Fruit fly (Drosophila melanogaster) whole organism, embryonic: Measurements from ENCODE around the gene Gcna.

Experiments
- Abd-B ChIP-seq: fragments of 200-800 bp; sonication (Bioruptor generic); optimal IDR thresholded peaks from 2 replicates; lab custom pipeline; 2018; ENCODE audit warnings: missing biosample characterization, mild to moderate bottlenecking, missing genetic modification characterization, moderate library complexity
- Awh ChIP-seq: fragments of 200-800 bp; sonication (Bioruptor generic); IDR thresholded peaks from 2 replicates; pipeline ENCODE4, ENCODE4 v1.3.6; 2022; ENCODE audit warnings: missing biosample characterization, missing genetic modification characterization
- B-H1 ChIP-seq: fragments of 200-800 bp; sonication (Bioruptor generic); IDR thresholded peaks from 3 replicates; pipeline ENCODE4 v1.3.6; 2022; ENCODE audit warnings: missing biosample characterization, missing genetic modification characterization
- Bgb ChIP-seq: fragments of 200-800 bp; sonication (Bioruptor generic); IDR thresholded peaks from 2 replicates; pipeline ENCODE4 v1.3.6; 2022; ENCODE audit warnings: missing biosample characterization, missing genetic modification characterization; ENCODE audit not compliant: partially characterized antibody
- CG10462 ChIP-seq: fragments of 200-800 bp; sonication (Bioruptor generic); optimal IDR thresholded peaks from 2 replicates; lab custom pipeline; 2016; ENCODE audit warnings: missing biosample characterization, missing genetic modification characterization
- CG11560 ChIP-seq: fragments of 200-800 bp; sonication (Bioruptor generic); IDR thresholded peaks from 3 replicates; pipeline ENCODE4 v1.3.6; 2022; ENCODE audit warnings: missing biosample characterization, missing genetic modification characterization
- CG11723 ChIP-seq: fragments of 200-800 bp; sonication (Bioruptor generic); optimal IDR thresholded peaks from 2 replicates; lab custom pipeline; 2017; ENCODE audit warnings: missing biosample characterization, mild to moderate bottlenecking, missing genetic modification characterization
- CG12219 ChIP-seq: fragments of 200-800 bp; sonication (Bioruptor generic); optimal IDR thresholded peaks from 3 replicates; lab custom pipeline; 2018; ENCODE audit warnings: missing biosample characterization, mild to moderate bottlenecking, missing genetic modification characterization
- CG12769 ChIP-seq: fragments of 200-800 bp; sonication (Bioruptor generic); optimal IDR thresholded peaks from 2 replicates; lab custom pipeline; 2019; ENCODE audit warnings: missing biosample characterization, mild to moderate bottlenecking, missing genetic modification characterization, moderate library complexity
- CG14050 ChIP-seq: fragments of 200-800 bp; sonication (Bioruptor generic); IDR thresholded peaks from 3 replicates; pipeline ENCODE4 v1.3.6; 2022; ENCODE audit warnings: missing biosample characterization, missing genetic modification characterization
- CG14667 ChIP-seq: fragments of 200-800 bp; sonication (Bioruptor generic); IDR thresholded peaks from 2 replicates; pipeline ENCODE4 v1.3.6; 2022; ENCODE audit warnings: missing biosample characterization, missing genetic modification characterization
- CG14965 ChIP-seq: fragments of 200-800 bp; sonication (Bioruptor generic); optimal IDR thresholded peaks from 2 replicates; lab custom pipeline; 2016; ENCODE audit warnings: missing biosample characterization, missing genetic modification characterization, borderline replicate concordance
- CG1529 ChIP-seq: fragments of 200-800 bp; sonication (Bioruptor generic); optimal IDR thresholded peaks from 3 replicates; lab custom pipeline; 2018; ENCODE audit warnings: missing biosample characterization, missing genetic modification characterization
- CG15479 ChIP-seq: fragments of 200-800 bp; sonication (Bioruptor generic); optimal IDR thresholded peaks from 3 replicates; lab custom pipeline; 2019; ENCODE audit warnings: missing biosample characterization, mild to moderate bottlenecking, missing genetic modification characterization, moderate library complexity
- CG15514 ChIP-seq: fragments of 200-800 bp; sonication (Bioruptor generic); optimal IDR thresholded peaks from 3 replicates; lab custom pipeline; 2017; ENCODE audit warnings: missing biosample characterization, missing genetic modification characterization, mild to moderate bottlenecking, moderate library complexity, missing genetic modification reagents
- CG15601 ChIP-seq: fragments of 200-800 bp; sonication (Bioruptor generic); optimal IDR thresholded peaks from 3 replicates; lab custom pipeline; 2019; ENCODE audit warnings: missing biosample characterization, mild to moderate bottlenecking, missing genetic modification characterization, moderate library complexity
- CG18619 ChIP-seq: fragments of 200-800 bp; sonication (Bioruptor generic); optimal IDR thresholded peaks from 3 replicates; lab custom pipeline; 2017; ENCODE audit warnings: missing biosample characterization, mild to moderate bottlenecking, missing genetic modification characterization
- CG33557 ChIP-seq: fragments of 200-800 bp; sonication (Bioruptor generic); optimal IDR thresholded peaks from 2 replicates; lab custom pipeline; 2019; ENCODE audit warnings: missing biosample characterization, mild to moderate bottlenecking, missing genetic modification characterization, moderate library complexity
- CG4617 ChIP-seq: fragments of 200-800 bp; sonication (Bioruptor generic); optimal IDR thresholded peaks from 3 replicates; lab custom pipeline; 2016; ENCODE audit warnings: missing biosample characterization, missing genetic modification characterization, borderline replicate concordance
- CG5180 ChIP-seq: fragments of 200-800 bp; sonication (Bioruptor generic); optimal IDR thresholded peaks from 3 replicates; lab custom pipeline; 2017; ENCODE audit warnings: missing biosample characterization, missing genetic modification characterization, mild to moderate bottlenecking, moderate library complexity, missing genetic modification reagents
- CG6765 ChIP-seq: fragments of 200-800 bp; sonication (Bioruptor generic); optimal IDR thresholded peaks from 3 replicates; lab custom pipeline; 2017; ENCODE audit warnings: missing biosample characterization, mild to moderate bottlenecking, missing genetic modification characterization
- CG7987 ChIP-seq: fragments of 200-800 bp; sonication (Bioruptor generic); optimal IDR thresholded peaks from 2 replicates; lab custom pipeline; 2018; ENCODE audit warnings: missing biosample characterization, mild to moderate bottlenecking, missing genetic modification characterization, moderate library complexity
- CG8089 ChIP-seq: fragments of 200-800 bp; sonication (Bioruptor generic); optimal IDR thresholded peaks from 3 replicates; lab custom pipeline; 2016; ENCODE audit warnings: missing biosample characterization, missing genetic modification characterization
- CG9437 ChIP-seq: fragments of 200-800 bp; sonication (Bioruptor generic); optimal IDR thresholded peaks from 2 replicates; lab custom pipeline; 2018; ENCODE audit warnings: missing biosample characterization, mild to moderate bottlenecking, missing genetic modification characterization
- CoRest ChIP-seq: fragments of 200-800 bp; sonication (Bioruptor generic); optimal IDR thresholded peaks from 3 replicates; lab custom pipeline; 2018; ENCODE audit warnings: missing biosample characterization, mild to moderate bottlenecking, missing genetic modification characterization, moderate library complexity
- D19A ChIP-seq: fragments of 200-800 bp; optimal IDR thresholded peaks from 3 replicates; lab custom pipeline; 2019; ENCODE audit warnings: missing biosample characterization, mild to moderate bottlenecking, missing genetic modification characterization, moderate library complexity
- D19B ChIP-seq: fragments of 200-800 bp; sonication (Bioruptor generic); optimal IDR thresholded peaks from 2 replicates; lab custom pipeline; 2017; ENCODE audit warnings: missing biosample characterization, mild to moderate bottlenecking, missing genetic modification characterization
- Doc2 ChIP-seq: fragments of 200-800 bp; sonication (Bioruptor generic); IDR thresholded peaks from 2 replicates; pipeline ENCODE4 v1.3.6; 2022; ENCODE audit warnings: missing biosample characterization, missing genetic modification characterization
- Gug ChIP-seq: fragments of 200-800 bp; sonication (Bioruptor generic); IDR thresholded peaks from 4 replicates; pipeline ENCODE4 v1.3.6; 2022; ENCODE audit warnings: missing biosample characterization, missing genetic modification characterization
- HLH3B ChIP-seq: fragments of 200-800 bp; sonication (Bioruptor generic); IDR thresholded peaks from 2 replicates; pipeline ENCODE4 v1.3.6; 2022; ENCODE audit warnings: missing biosample characterization, missing genetic modification characterization
- HLH4C ChIP-seq: fragments of 200-800 bp; sonication (Bioruptor generic); IDR thresholded peaks from 3 replicates; pipeline ENCODE4 v1.3.6; 2022; ENCODE audit warnings: missing biosample characterization, missing genetic modification characterization; ENCODE audit not compliant: partially characterized antibody
- Hand ChIP-seq: fragments of 200-800 bp; sonication (Bioruptor generic); optimal IDR thresholded peaks from 2 replicates; lab custom pipeline; 2017; ENCODE audit warnings: mild to moderate bottlenecking, missing biosample characterization, missing genetic modification reagents, missing genetic modification characterization
- Hmr ChIP-seq: fragments of 200-800 bp; sonication (Bioruptor generic); optimal IDR thresholded peaks from 3 replicates; lab custom pipeline; 2017; ENCODE audit warnings: mild to moderate bottlenecking, missing biosample characterization, missing genetic modification reagents, missing genetic modification characterization
- Oli ChIP-seq: fragments of 200-800 bp; sonication (Bioruptor generic); optimal IDR thresholded peaks from 2 replicates; lab custom pipeline; 2018; ENCODE audit warnings: missing biosample characterization, mild to moderate bottlenecking, missing genetic modification characterization, moderate library complexity
- Sin3A ChIP-seq: fragments of >200 bp; optimal IDR thresholded peaks from 2 replicates; lab custom pipeline; 2018
- Sox102F ChIP-seq: fragments of 200-800 bp; sonication (Bioruptor generic); optimal IDR thresholded peaks from 2 replicates; lab custom pipeline; 2018; ENCODE audit warnings: missing biosample characterization, mild to moderate bottlenecking, missing genetic modification characterization, moderate library complexity
- Xrp1 ChIP-seq: fragments of 200-800 bp; sonication (Bioruptor generic); IDR thresholded peaks from 2 replicates; pipeline ENCODE4 v1.3.6; 2022; ENCODE audit warnings: missing biosample characterization, missing genetic modification characterization
- amos ChIP-seq: fragments of 200-800 bp; sonication (Bioruptor generic); IDR thresholded peaks from 2 replicates; pipeline ENCODE4 v1.3.6; 2022; ENCODE audit warnings: missing biosample characterization, missing genetic modification characterization; ENCODE audit not compliant: partially characterized antibody
- bab2 ChIP-seq: fragments of 200-800 bp; sonication (Bioruptor generic); optimal IDR thresholded peaks from 2 replicates; lab custom pipeline; 2016; ENCODE audit warnings: missing biosample characterization, missing genetic modification characterization
- croc ChIP-seq: fragments of 200-800 bp; sonication (Bioruptor generic); conservative IDR thresholded peaks from 3 replicates; pipeline ENCODE4 v1.3.6; 2022; ENCODE audit warnings: missing biosample characterization, missing genetic modification characterization
- crp ChIP-seq, 2 experiments: fragments of 200-800 bp; sonication (Bioruptor generic); optimal IDR thresholded peaks; 2 replicates in 1 of 2; 3 replicates in 1 of 2; lab custom pipeline; 2017; ENCODE audit warnings: missing biosample characterization in 2 of 2, missing genetic modification characterization in 2 of 2, mild to moderate bottlenecking in 1 of 2, moderate library complexity in 1 of 2
- cwo ChIP-seq: fragments of 200-800 bp; sonication (Bioruptor generic); optimal IDR thresholded peaks from 3 replicates; lab custom pipeline; 2017; ENCODE audit warnings: missing biosample characterization, missing genetic modification characterization, mild to moderate bottlenecking, moderate library complexity, missing genetic modification reagents
- gt ChIP-seq: fragments of 200-800 bp; sonication (Bioruptor generic); IDR thresholded peaks from 2 replicates; pipeline ENCODE4 v1.3.6; 2022; ENCODE audit warnings: missing biosample characterization, missing genetic modification characterization
- jigr1 ChIP-seq: fragments of 200-800 bp; sonication (Bioruptor generic); IDR thresholded peaks from 3 replicates; pipeline ENCODE4 v1.3.6; 2022; ENCODE audit warnings: missing biosample characterization, missing genetic modification characterization
- klu ChIP-seq: fragments of 200-800 bp; sonication (Bioruptor generic); IDR thresholded peaks from 2 replicates; pipeline ENCODE4 v1.3.6; 2022; ENCODE audit warnings: missing biosample characterization, missing genetic modification characterization
- nom ChIP-seq: fragments of 200-800 bp; sonication (Bioruptor generic); optimal IDR thresholded peaks from 2 replicates; lab custom pipeline; 2017; ENCODE audit warnings: missing biosample characterization, missing genetic modification characterization, mild to moderate bottlenecking, moderate library complexity, missing genetic modification reagents
- pros ChIP-seq: fragments of 200-800 bp; sonication (Bioruptor generic); optimal IDR thresholded peaks from 3 replicates; lab custom pipeline; 2019; ENCODE audit warnings: missing biosample characterization, mild to moderate bottlenecking, missing genetic modification characterization, moderate library complexity
- sisA ChIP-seq: fragments of 200-800 bp; sonication (Bioruptor generic); IDR thresholded peaks from 2 replicates; pipeline ENCODE4 v1.3.6; 2022; ENCODE audit warnings: missing biosample characterization, missing genetic modification characterization
- sna ChIP-seq: fragments of 200-800 bp; sonication (Bioruptor generic); IDR thresholded peaks from 2 replicates; pipeline ENCODE4 v1.3.6; 2022; ENCODE audit warnings: missing biosample characterization, missing genetic modification characterization; ENCODE audit not compliant: partially characterized antibody
- wdn ChIP-seq: fragments of 200-800 bp; sonication (Bioruptor generic); IDR thresholded peaks from 2 replicates; pipeline ENCODE4 v1.3.6; 2022; ENCODE audit warnings: missing biosample characterization, missing genetic modification characterization

Gcna gene

DNA sequence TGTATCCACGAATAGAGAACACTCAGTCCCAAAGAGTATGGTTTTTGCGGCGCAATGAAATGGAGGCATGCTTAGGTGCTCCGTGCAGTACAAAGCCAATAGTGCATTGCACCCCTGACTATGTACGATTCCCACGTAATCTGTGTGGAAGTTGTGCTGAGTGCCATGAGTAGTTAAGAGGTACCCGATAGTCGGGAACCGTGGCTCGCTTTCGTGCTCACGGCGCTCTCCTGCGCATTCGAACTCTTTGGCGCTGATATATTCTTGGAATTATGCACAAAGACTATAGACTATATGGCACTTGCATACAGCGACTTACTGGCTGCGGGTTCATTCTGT is 41.1 kb downstream of the Gcna start (continued):
- TF ChIP-seq D19B (GFP tag; lab: Kevin White, UChicago) (peak; percentile 89), wdn (GFP tag; lab: Robert Waterston, UW) (no peak), CG1529 (GFP tag; lab: Kevin White, UChicago) (no peak), CG4617 (GFP tag; lab: Kevin White, UChicago) (no peak), CG5180 (no peak), Sox102F (GFP tag; lab: Kevin White, UChicago) (peak; percentile 31), Awh (no peak), CoRest (tag; lab: Kevin White, UChicago) (no peak), CG15601 (tag; lab: Kevin White, UChicago) (no peak), gt (GFP tag; lab: Robert Waterston, UW) (no peak), CG10462 (GFP tag; lab: Kevin White, UChicago) (no peak), HLH3B (GFP tag; lab: Robert Waterston, UW) (peak; percentile 42; the same call in 1 of the 2 replicates), CG15479 (GFP tag; lab: Kevin White, UChicago) (no peak), CG12769 (tag; lab: Kevin White, UChicago) (peak; percentile 33), Hand (no peak), klu (no peak), CG14965 (GFP tag; lab: Kevin White, UChicago) (no peak), croc (no peak), bab2 (GFP tag; lab: Kevin White, UChicago) (peak; percentile 28), CG11723 (GFP tag; lab: Kevin White, UChicago) (no peak), Oli (no peak), crp (GFP tag; optimal IDR thresholded peaks at IDR 0.05; lab: Kevin White, UChicago) (no peak), CG18619 (no peak), Xrp1 (GFP tag; lab: Robert Waterston, UW) (peak; percentile 23; the same call in 1 of the 2 replicates), HLH4C (0 out of 3 replicates have a peak, but pooled peaks have one; percentile 46), Abd-B (GFP tag; lab: Kevin White, UChicago) (no peak), CG6765 (GFP tag; lab: Kevin White, UChicago) (no peak), D19A (no peak), CG7987 (GFP tag; lab: Kevin White, UChicago) (no peak), sna (GFP tag; lab: Robert Waterston, UW) (no peak), Gug (GFP tag; lab: Robert Waterston, UW) (peak; percentile 12; the same call in 1 of the 4 replicates), jigr1 (GFP tag; lab: Robert Waterston, UW) (no peak), cwo (peak; percentile 15), CG33557 (GFP tag; lab: Kevin White, UChicago) (no peak), pros (GFP tag; lab: Kevin White, UChicago) (no peak), Hmr (peak; percentile 24), Bgb (GFP tag; lab: Robert Waterston, UW) (no peak), CG11560 (tag; lab: Robert Waterston, UW) (no peak), Doc2 (GFP tag; lab: Robert Waterston, UW) (no peak), nom (peak; percentile 62), B-H1 (GFP tag; lab: Robert Waterston, UW) (no peak), sisA (GFP tag; lab: Robert Waterston, UW) (no peak), CG15514 (GFP tag; lab: Kevin White, UChicago) (no peak), amos (GFP tag; lab: Robert Waterston, UW) (no peak), CG8089 (no peak), CG14667 (GFP tag; lab: Robert Waterston, UW) (peak; percentile 27; the same call in 1 of the 2 replicates), CG9437 (no peak), CG14050 (GFP tag; lab: Robert Waterston, UW) (no peak), CG12219 (GFP tag; lab: Kevin White, UChicago) (no peak), Sin3A (lab: Kevin White, UChicago) (no peak)
